Worm (Caenorhabditis elegans): ENCODE data around the gene C06E8.5.

Gene C06E8.5

ce11 chrIII:7030044-7030804 is 25.0 kb upstream of the C06E8.5 start:
- TF ChIP-seq pat-9 (tag; optimal IDR thresholded peaks at IDR 0.05) (peak; percentile 33), ahr-1 (tag; optimal IDR thresholded peaks at IDR 0.05) (peak; percentile 17), ceh-6 (GFP tag; optimal IDR thresholded peaks at IDR 0.05) (peak; percentile 55), C38D4.7 (GFP tag; optimal IDR thresholded peaks at IDR 0.05) (peak; percentile 49), F13H6.1 (tag; optimal IDR thresholded peaks at IDR 0.05) (peak; percentile 10), C08G9.2 (tag; optimal IDR thresholded peaks at IDR 0.05) (no peak), che-1 (tag; optimal IDR thresholded peaks at IDR 0.05) (peak; percentile 41), dve-1 (tag; optimal IDR thresholded peaks at IDR 0.05) (peak; percentile 45), unc-55 (GFP tag; optimal IDR thresholded peaks at IDR 0.05) (no peak), ttx-3 (tag; optimal IDR thresholded peaks at IDR 0.05) (peak; percentile 55), hlh-15 (tag; optimal IDR thresholded peaks at IDR 0.05) (peak; percentile 3), ref-2 (tag; optimal IDR thresholded peaks at IDR 0.05) (peak; percentile 12), gmeb-2 (tag; optimal IDR thresholded peaks at IDR 0.05) (peak; percentile 50), unc-3 (GFP tag; conservative IDR thresholded peaks at IDR 0.05) (no peak), unc-3 (tag; optimal IDR thresholded peaks at IDR 0.05) (peak; percentile 9), syd-9 (tag; optimal IDR thresholded peaks at IDR 0.05) (peak; percentile 25), pha-2 (tag; optimal IDR thresholded peaks at IDR 0.05) (peak; percentile 39), unc-86 (tag; optimal IDR thresholded peaks at IDR 0.05) (peak; percentile 4), nhr-232 (tag; optimal IDR thresholded peaks at IDR 0.05) (peak; percentile 35), nhr-11 (tag; optimal IDR thresholded peaks at IDR 0.05) (no peak), ztf-16 (tag; optimal IDR thresholded peaks at IDR 0.05) (peak; percentile 24), ama-1 (optimal IDR thresholded peaks at IDR 0.05) (no peak), nfya-1 (tag; optimal IDR thresholded peaks at IDR 0.05) (peak; percentile 38), sox-4 (tag; optimal IDR thresholded peaks at IDR 0.05) (peak; percentile 34), tbx-2 (tag; optimal IDR thresholded peaks at IDR 0.05) (peak; percentile 6), npax-4 (tag; optimal IDR thresholded peaks at IDR 0.05) (peak; percentile 13), elt-2 (tag; optimal IDR thresholded peaks at IDR 0.05) (peak; percentile 8), ceh-19 (GFP tag; optimal IDR thresholded peaks at IDR 0.05) (no peak), ceh-18 (tag; optimal IDR thresholded peaks at IDR 0.05) (peak; percentile 12), hlh-6 (tag; optimal IDR thresholded peaks at IDR 0.05) (peak; percentile 75), pqm-1 (tag; optimal IDR thresholded peaks at IDR 0.05) (no peak), lin-11 (tag; optimal IDR thresholded peaks at IDR 0.05) (peak; percentile 42), ceh-2 (tag; optimal IDR thresholded peaks at IDR 0.05) (no peak), Y22D7AL.16 (tag; optimal IDR thresholded peaks at IDR 0.05) (peak; percentile 23), elt-4 (tag; optimal IDR thresholded peaks at IDR 0.05) (no peak)

ce11 chrIII:7029105-7029504 is 23.9 kb upstream of the C06E8.5 start, which contains the start of gene cyk-1:
TSS of gene cyk-1 (minus strand) at chrIII:7029205.
- TF ChIP-seq sox-2 (GFP tag; IDR thresholded peaks at IDR 0.05) (no peak), ceh-34 (tag; optimal IDR thresholded peaks at IDR 0.05) (no peak), sox-4 (tag; optimal IDR thresholded peaks at IDR 0.05) (no peak), ceh-6 (GFP tag; optimal IDR thresholded peaks at IDR 0.05) (no peak), zip-5 (tag; optimal IDR thresholded peaks at IDR 0.05) (no peak), hlh-6 (tag; optimal IDR thresholded peaks at IDR 0.05) (no peak), ttx-3 (tag; optimal IDR thresholded peaks at IDR 0.05) (no peak), ceh-9 (tag; optimal IDR thresholded peaks at IDR 0.05) (no peak), K09A11.1 (tag; optimal IDR thresholded peaks at IDR 0.05; ENCODE audit: insufficient read depth) (no peak), pros-1 (tag; optimal IDR thresholded peaks at IDR 0.05) (no peak), hlh-8 (tag; optimal IDR thresholded peaks at IDR 0.05) (no peak), nhr-11 (tag; optimal IDR thresholded peaks at IDR 0.05) (no peak), che-1 (tag; optimal IDR thresholded peaks at IDR 0.05) (no peak), ceh-2 (tag; optimal IDR thresholded peaks at IDR 0.05) (no peak), ets-4 (tag; optimal IDR thresholded peaks at IDR 0.05) (no peak), fkh-6 (tag; optimal IDR thresholded peaks at IDR 0.05) (no peak), dmd-4 (tag; optimal IDR thresholded peaks at IDR 0.05; ENCODE audit: borderline replicate concordance) (no peak), ama-1 (optimal IDR thresholded peaks at IDR 0.05) (no peak)

All from whole organism, late embryonic.